Worm (Caenorhabditis elegans) whole organism, L4 larva: ENCODE results near the gene tbx-33.

ENCODE experiments used
- D1046.2 ChIP-seq: fragments of 200-800 bp; sonication (Bioruptor generic); IDR thresholded peaks from 2 replicates; pipeline ENCODE4 v1.3.6; 2022; ENCODE audit warnings: missing genetic modification characterization, missing compliant biosample characterization
- F26F4.8 ChIP-seq: fragments of 200-800 bp; sonication (Bioruptor generic); conservative IDR thresholded peaks from 2 replicates; pipeline ENCODE4 v1.3.6; 2022; ENCODE audit warnings: missing genetic modification characterization, missing compliant biosample characterization
- F44E2.7 ChIP-seq: fragments of 200-800 bp; sonication (Bioruptor generic); IDR thresholded peaks from 2 replicates; pipeline ENCODE4 v2.1.2; 2022; ENCODE audit warnings: missing genetic modification characterization, missing compliant biosample characterization
- T20F7.1 ChIP-seq: fragments of 200-800 bp; sonication (Bioruptor generic); optimal IDR thresholded peaks from 2 replicates; lab custom pipeline; 2018; ENCODE audit warnings: mild to moderate bottlenecking, missing genetic modification characterization, missing compliant biosample characterization
- Y48G9A.11 ChIP-seq: fragments of 200-800 bp; sonication (Bioruptor generic); IDR thresholded peaks from 2 replicates; pipeline ENCODE4 v1.3.6; 2022; ENCODE audit warnings: missing genetic modification reagents, missing genetic modification characterization, missing compliant biosample characterization
- Y5F2A.4 ChIP-seq: fragments of 200-800 bp; sonication (Bioruptor generic); optimal IDR thresholded peaks from 2 replicates; lab custom pipeline; 2018; ENCODE audit warnings: mild to moderate bottlenecking, missing genetic modification characterization, missing compliant biosample characterization
- ZK337.2 ChIP-seq: fragments of 200-800 bp; sonication (Bioruptor generic); IDR thresholded peaks from 2 replicates; pipeline ENCODE4 v1.3.6; 2022; ENCODE audit warnings: missing genetic modification reagents, missing genetic modification characterization, missing compliant biosample characterization
- ceh-20 ChIP-seq: fragments of 200-800 bp; sonication (Bioruptor generic); IDR thresholded peaks from 2 replicates; pipeline ENCODE4 v1.3.6; 2022; ENCODE audit warnings: missing genetic modification reagents, missing genetic modification characterization, missing compliant biosample characterization
- ceh-44 ChIP-seq: fragments of 200-800 bp; sonication (Bioruptor generic); IDR thresholded peaks from 2 replicates; pipeline ENCODE4 v1.3.6; 2022; ENCODE audit warnings: missing genetic modification reagents, missing genetic modification characterization, missing compliant biosample characterization
- ceh-62 ChIP-seq: sonication (generic microtip); optimal IDR thresholded peaks from 2 replicates; lab custom pipeline; 2017; ENCODE audit warnings: missing biosample characterization, missing genetic modification characterization
- cey-2 ChIP-seq: sonication (generic microtip); optimal IDR thresholded peaks from 3 replicates; lab custom pipeline; 2017; ENCODE audit warnings: missing genetic modification characterization, mild to moderate bottlenecking, missing compliant biosample characterization, antibody characterized with exemption, borderline replicate concordance; ENCODE audit not compliant: insufficient read depth
- daf-16 ChIP-seq, 3 experiments: sonication (generic microtip); optimal IDR thresholded peaks; 2 replicates each; lab custom pipeline; 2016 to 2017; ENCODE audit warnings: missing genetic modification characterization in 3 of 3, missing genetic modification reagents in 3 of 3, mild to moderate bottlenecking in 2 of 3, missing compliant biosample characterization in 2 of 3, missing biosample characterization in 1 of 3, moderate library complexity in 1 of 3
- daf-8 ChIP-seq: fragments of 200-800 bp; sonication (Bioruptor generic); IDR thresholded peaks from 2 replicates; pipeline ENCODE4 v1.3.6; 2022; ENCODE audit warnings: missing genetic modification characterization, missing compliant biosample characterization
- dpl-1 ChIP-seq: fragments of 150-350 bp; optimal IDR thresholded peaks from 2 replicates; lab custom pipeline; 2014; ENCODE audit warnings: missing biosample characterization, missing genetic modification reagents, missing genetic modification characterization
- duxl-1 ChIP-seq: sonication (generic microtip); optimal IDR thresholded peaks from 2 replicates; lab custom pipeline; 2016; ENCODE audit warnings: mild to moderate bottlenecking, missing genetic modification characterization, moderate library complexity, missing compliant biosample characterization; ENCODE audit not compliant: poor library complexity
- dve-1 ChIP-seq: sonication (generic microtip); optimal IDR thresholded peaks from 2 replicates; lab custom pipeline; 2017; ENCODE audit warnings: antibody characterized with exemption, mild to moderate bottlenecking, missing genetic modification characterization, missing compliant biosample characterization; ENCODE audit not compliant: insufficient read depth
- egl-27 ChIP-seq: sonication (generic microtip); optimal IDR thresholded peaks from 3 replicates; lab custom pipeline; 2017; ENCODE audit warnings: missing biosample characterization, missing genetic modification reagents, missing genetic modification characterization
- egl-43 ChIP-seq: fragments of 200-800 bp; sonication (Bioruptor generic); IDR thresholded peaks from 2 replicates; pipeline ENCODE4 v1.3.6; 2022; ENCODE audit warnings: missing genetic modification reagents, missing genetic modification characterization, missing compliant biosample characterization
- fkh-10 ChIP-seq: fragments of 150-350 bp; optimal IDR thresholded peaks from 2 replicates; lab custom pipeline; 2014; ENCODE audit warnings: missing biosample characterization, missing genetic modification reagents, missing genetic modification characterization
- gei-8 ChIP-seq: fragments of 200-800 bp; sonication (Bioruptor generic); optimal IDR thresholded peaks from 2 replicates; lab custom pipeline; 2018; ENCODE audit warnings: mild to moderate bottlenecking, missing genetic modification characterization, missing compliant biosample characterization
- lin-13 ChIP-seq: fragments of 150-350 bp; optimal IDR thresholded peaks from 2 replicates; lab custom pipeline; 2014; ENCODE audit warnings: missing biosample characterization, missing genetic modification reagents, missing genetic modification characterization
- lin-29 ChIP-seq: fragments of 200-800 bp; sonication (Bioruptor generic); IDR thresholded peaks from 2 replicates; pipeline ENCODE4 v1.3.6; 2022; ENCODE audit warnings: missing genetic modification reagents, missing genetic modification characterization, missing compliant biosample characterization
- lin-39 ChIP-seq: fragments of 150-350 bp; optimal IDR thresholded peaks from 2 replicates; lab custom pipeline; 2014; ENCODE audit warnings: missing biosample characterization, missing genetic modification reagents, missing genetic modification characterization
- lir-3 ChIP-seq: sonication (generic microtip); optimal IDR thresholded peaks from 2 replicates; lab custom pipeline; 2016; ENCODE audit warnings: mild to moderate bottlenecking, missing genetic modification characterization, missing compliant biosample characterization
- lsy-2 ChIP-seq, 2 experiments: fragments of 150-350 bp in 1 of 2; sonication (generic microtip) in 1 of 2; optimal IDR thresholded peaks; 2 replicates each; lab custom pipeline; 2014 to 2017; ENCODE audit warnings: missing biosample characterization in 2 of 2, missing genetic modification characterization in 2 of 2
- mes-2 ChIP-seq: sonication (generic microtip); optimal IDR thresholded peaks from 2 replicates; lab custom pipeline; 2016; ENCODE audit warnings: missing genotype, mild to moderate bottlenecking, missing genetic modification characterization, missing compliant biosample characterization; ENCODE audit not compliant: poor library complexity, severe bottlenecking
- mxl-3 ChIP-seq: fragments of 200-800 bp; sonication (Bioruptor generic); optimal IDR thresholded peaks from 2 replicates; lab custom pipeline; 2018; ENCODE audit warnings: mild to moderate bottlenecking, missing genetic modification characterization, missing compliant biosample characterization
- nhr-102 ChIP-seq: sonication (generic microtip); optimal IDR thresholded peaks from 2 replicates; lab custom pipeline; 2016; ENCODE audit warnings: mild to moderate bottlenecking, missing genetic modification characterization, moderate library complexity, missing compliant biosample characterization
- nhr-111 ChIP-seq: fragments of 200-800 bp; sonication (Bioruptor generic); optimal IDR thresholded peaks from 2 replicates; lab custom pipeline; 2018; ENCODE audit warnings: mild to moderate bottlenecking, missing genetic modification characterization, missing compliant biosample characterization
- nhr-28 ChIP-seq: fragments of 150-350 bp; optimal IDR thresholded peaks from 2 replicates; lab custom pipeline; 2014; ENCODE audit warnings: missing biosample characterization, missing genetic modification characterization
- nhr-48 ChIP-seq: sonication (generic microtip); optimal IDR thresholded peaks from 2 replicates; lab custom pipeline; 2016; ENCODE audit warnings: mild to moderate bottlenecking, missing genetic modification characterization, missing compliant biosample characterization
- nhr-6 ChIP-seq: fragments of 150-350 bp; optimal IDR thresholded peaks from 2 replicates; lab custom pipeline; 2014; ENCODE audit warnings: missing biosample characterization, missing genetic modification characterization
- nhr-76 ChIP-seq: fragments of 150-350 bp; optimal IDR thresholded peaks from 2 replicates; lab custom pipeline; 2014; ENCODE audit warnings: missing biosample characterization, missing genetic modification characterization
- nhr-77 ChIP-seq: fragments of 150-350 bp; optimal IDR thresholded peaks from 2 replicates; lab custom pipeline; 2014; ENCODE audit warnings: missing biosample characterization, missing genetic modification characterization
- pha-4 ChIP-seq, 2 experiments: fragments of 150-350 bp in 1 of 2; fragments of 200-800 bp in 1 of 2; sonication (Bioruptor generic) in 1 of 2; IDR thresholded peaks in 1 of 2; optimal IDR thresholded peaks in 1 of 2; 2 replicates each; pipeline versions ENCODE4 v1.3.6 to Lab custom; 2014 to 2022; ENCODE audit warnings: missing genetic modification characterization in 2 of 2, missing genetic modification reagents in 2 of 2, missing biosample characterization in 1 of 2, missing compliant biosample characterization in 1 of 2
- php-3 ChIP-seq: fragments of 200-800 bp; sonication (Bioruptor generic); IDR thresholded peaks from 2 replicates; pipeline ENCODE4 v1.3.6; 2022; ENCODE audit warnings: missing genetic modification reagents, missing genetic modification characterization, missing compliant biosample characterization
- pqm-1 ChIP-seq: sonication (generic microtip); optimal IDR thresholded peaks from 2 replicates; lab custom pipeline; 2017; ENCODE audit warnings: missing biosample characterization, missing genetic modification characterization
- saeg-2 ChIP-seq: fragments of 200-800 bp; sonication (Bioruptor generic); IDR thresholded peaks from 2 replicates; pipeline ENCODE4 v1.3.6; 2022; ENCODE audit warnings: missing genetic modification reagents, missing genetic modification characterization, missing compliant biosample characterization
- sdz-12 ChIP-seq: fragments of 200-800 bp; sonication (Bioruptor generic); optimal IDR thresholded peaks from 2 replicates; lab custom pipeline; 2018; ENCODE audit warnings: mild to moderate bottlenecking, missing genetic modification characterization, missing compliant biosample characterization
- set-16 ChIP-seq: fragments of 200-800 bp; sonication (Bioruptor generic); IDR thresholded peaks from 2 replicates; pipeline ENCODE4 v1.3.6; 2022; ENCODE audit warnings: missing genetic modification reagents, missing genetic modification characterization, missing compliant biosample characterization
- skn-1 ChIP-seq: fragments of 150-350 bp; optimal IDR thresholded peaks from 2 replicates; lab custom pipeline; 2014; ENCODE audit warnings: missing biosample characterization, missing genetic modification characterization
- snpc-4 ChIP-seq: fragments of 150-350 bp; optimal IDR thresholded peaks from 2 replicates; lab custom pipeline; 2014; ENCODE audit warnings: missing biosample characterization, missing genetic modification characterization
- unc-62 ChIP-seq, 3 experiments: fragments of 150-350 bp in 1 of 3; sonication (generic microtip); optimal IDR thresholded peaks in 2 of 3; peaks in 1 of 3; 1 replicate in 1 of 3; 2 replicates in 2 of 3; lab custom pipeline; 2014 to 2017; ENCODE audit warnings: missing biosample characterization in 3 of 3, missing genetic modification characterization in 3 of 3, missing genetic modification reagents in 3 of 3, missing genotype in 1 of 3
- zfp-3 ChIP-seq: fragments of 200-800 bp; sonication (Bioruptor generic); conservative IDR thresholded peaks from 2 replicates; pipeline ENCODE4 v1.3.6; 2022; ENCODE audit warnings: missing genetic modification reagents, missing genetic modification characterization, missing compliant biosample characterization

The tbx-33 gene

DNA sequence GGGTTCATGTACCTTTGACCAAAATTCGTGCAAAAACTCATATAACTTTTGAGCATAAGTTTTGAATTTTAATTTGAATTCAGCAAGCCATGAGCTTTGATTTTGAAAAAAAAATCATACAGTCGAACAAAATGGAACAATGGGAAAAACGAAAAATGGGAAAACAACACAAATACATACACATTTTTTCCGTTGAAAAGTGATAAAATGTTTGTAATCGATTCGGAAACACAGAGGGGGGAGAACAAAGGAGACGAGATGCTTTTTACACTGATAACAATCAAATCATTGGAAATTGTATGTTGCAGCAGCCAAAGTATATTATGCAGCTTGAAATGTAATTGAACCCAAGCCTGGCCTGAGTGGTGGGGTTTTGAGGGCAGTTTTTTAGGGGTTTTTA is 5.5 kb downstream of the tbx-33 start:
- TF ChIP-seq nhr-28 = peak; percentile 25
- no peak for TF ChIP-seq T20F7.1 (GFP tag; lab: Kevin White, UChicago)
- TF ChIP-seq lin-39 (tag; lab: Kevin White, UChicago) = no peak
- peak in 1 of 2 experiments; percentile 58 for TF ChIP-seq unc-62 (GFP tag; optimal IDR thresholded peaks at IDR 0.05 in 1 of 2; lab: Kevin White, UChicago)
- TF ChIP-seq unc-62 (tag; optimal IDR thresholded peaks at IDR 0.05; lab: Kevin White, UChicago) = no peak
- peak; percentile 15 for TF ChIP-seq dve-1
- no peak for TF ChIP-seq ceh-20 (GFP tag; lab: Robert Waterston, UW)
- TF ChIP-seq daf-16 (GFP tag; optimal IDR thresholded peaks at IDR 0.05; lab: Kevin White, UChicago) = no peak
- TF ChIP-seq daf-16 (tag; optimal IDR thresholded peaks at IDR 0.05; lab: Kevin White, UChicago) = peak; percentile 35
- TF ChIP-seq pqm-1 (tag; lab: Kevin White, UChicago) = peak; percentile 35

DNA sequence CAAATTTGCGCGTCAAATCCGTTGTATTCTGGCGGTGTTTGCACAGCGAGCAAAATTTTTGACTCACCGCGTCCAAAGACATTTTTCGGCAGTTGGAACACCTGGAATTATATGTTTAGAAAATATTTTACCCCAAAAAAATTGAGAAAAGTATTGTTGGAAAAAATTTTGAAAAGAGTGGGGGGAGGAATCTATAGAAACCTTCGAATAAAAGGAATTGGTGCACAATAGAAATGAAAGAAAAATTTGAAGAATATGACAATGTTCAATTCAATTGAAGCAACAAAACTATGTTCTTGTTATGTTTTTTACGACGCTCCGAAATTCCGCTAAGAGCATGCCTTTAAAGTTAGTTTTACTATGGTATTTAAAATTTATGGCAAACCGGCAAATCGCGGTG is 7.3 kb downstream of the tbx-33 start, which contains the start of gene Y66A7A.7:
Gene Y66A7A.7 (minus strand): TSS at position 101 of the 400 bp plus-strand sequence.
- no peak for TF ChIP-seq cey-2 (tag; lab: Kevin White, UChicago)
- TF ChIP-seq pha-4 (GFP tag; IDR thresholded peaks at IDR 0.05; lab: Robert Waterston, UW) = no peak
- TF ChIP-seq pha-4 (tag; optimal IDR thresholded peaks at IDR 0.05; lab: Kevin White, UChicago) = no peak
- no peak for TF ChIP-seq nhr-111 (GFP tag; lab: Kevin White, UChicago)
- no peak for TF ChIP-seq snpc-4 (tag; lab: Kevin White, UChicago)
- no peak for TF ChIP-seq unc-62 (GFP tag; optimal IDR thresholded peaks at IDR 0.05 in 1 of 2; lab: Kevin White, UChicago)
- no peak for TF ChIP-seq unc-62 (tag; optimal IDR thresholded peaks at IDR 0.05; lab: Kevin White, UChicago)
- TF ChIP-seq saeg-2 = no peak
- TF ChIP-seq skn-1 (tag; lab: Kevin White, UChicago) = no peak
- TF ChIP-seq lir-3 (tag; lab: Kevin White, UChicago) = no peak
- no peak for TF ChIP-seq gei-8 (GFP tag; lab: Kevin White, UChicago)
- no peak for TF ChIP-seq nhr-102 (tag; lab: Kevin White, UChicago)
- no peak for TF ChIP-seq F26F4.8
- no peak for TF ChIP-seq lin-13 (GFP tag; lab: Kevin White, UChicago)

- TF ChIP-seq set-16 (GFP tag; lab: Robert Waterston, UW) (peak; percentile 68), php-3 (no peak), Y5F2A.4 (no peak), T20F7.1 (GFP tag; lab: Kevin White, UChicago) (no peak), F44E2.7 (no peak), daf-8 (GFP tag; lab: Robert Waterston, UW) (no peak), D1046.2 (GFP tag; lab: Robert Waterston, UW) (no peak), zfp-3 (no peak), duxl-1 (tag; lab: Kevin White, UChicago) (peak; percentile 24), mxl-3 (peak; percentile 56), ceh-44 (no peak), lin-29 (0 out of 2 replicates have a peak, but pooled peaks have one; percentile 22), fkh-10 (no peak), F26F4.8 (no peak), egl-43 (peak; percentile 58; the same call in 1 of the 2 replicates), lsy-2 (tag; optimal IDR thresholded peaks at IDR 0.05; lab: Kevin White, UChicago) (no peak), ZK337.2 (GFP tag; lab: Robert Waterston, UW) (no peak)
These were observed 9.0 kb downstream of the tbx-33 start for ce11 chrIII:11627631-11628030.

DNA sequence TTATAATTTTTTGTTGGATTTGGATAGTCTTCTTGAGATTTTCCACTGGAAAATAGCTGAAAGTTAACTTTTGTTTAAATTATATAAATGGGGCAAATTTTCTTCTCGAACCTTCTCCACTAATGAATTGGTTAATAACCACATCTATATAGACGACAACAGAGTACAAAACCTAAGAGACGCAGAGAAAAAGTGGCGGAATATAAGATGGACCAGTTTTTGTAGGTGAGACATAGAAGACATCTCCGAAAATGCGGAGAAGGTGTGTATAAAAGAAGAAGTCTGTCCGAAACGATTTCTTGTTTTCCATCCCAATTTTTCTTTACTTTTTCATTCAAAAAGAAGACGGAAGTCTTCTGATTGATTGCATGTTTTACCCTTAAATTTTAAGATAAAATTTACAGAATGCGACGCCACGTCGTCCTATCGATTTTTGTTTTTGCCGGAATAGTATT is 11.8 kb downstream of the tbx-33 start, which contains the start of gene gly-8:
Gene gly-8 (plus strand): TSS at position 405 of the 455 bp plus-strand sequence.
- TF ChIP-seq nhr-48 = no peak
- TF ChIP-seq dpl-1 (GFP tag; lab: Kevin White, UChicago) = peak; percentile 49
- TF ChIP-seq skn-1 (tag; lab: Kevin White, UChicago) = no peak
- TF ChIP-seq mes-2 (tag; lab: Kevin White, UChicago) = no peak
- no peak for TF ChIP-seq pha-4 (GFP tag; IDR thresholded peaks at IDR 0.05; lab: Robert Waterston, UW)
- no peak for TF ChIP-seq pha-4 (tag; optimal IDR thresholded peaks at IDR 0.05; lab: Kevin White, UChicago)
- no peak for TF ChIP-seq ceh-62
- TF ChIP-seq nhr-76 (tag; lab: Kevin White, UChicago) = no peak
- TF ChIP-seq sdz-12 = no peak
- no peak for TF ChIP-seq egl-27 (tag; lab: Kevin White, UChicago)
- no peak for TF ChIP-seq Y48G9A.11 (GFP tag; lab: Robert Waterston, UW)
- TF ChIP-seq lsy-2 (tag; optimal IDR thresholded peaks at IDR 0.05; lab: Kevin White, UChicago) = peak in 1 of 2 experiments; percentile 43
- TF ChIP-seq pqm-1 (tag; lab: Kevin White, UChicago) = no peak
- TF ChIP-seq ZK337.2 (GFP tag; lab: Robert Waterston, UW) = no peak
- no peak for TF ChIP-seq nhr-6 (tag; lab: Kevin White, UChicago)
- TF ChIP-seq nhr-77 (tag; lab: Kevin White, UChicago) = no peak
